Worm (Caenorhabditis elegans) whole organism, L1 larva: ENCODE measurements around the gene ptd-2.

ENCODE experiments used
- aly-2 ChIP-seq: fragments of 150-350 bp; optimal IDR thresholded peaks from 2 replicates; lab custom pipeline; 2014; ENCODE audit warnings: missing biosample characterization, missing genetic modification characterization
- dpl-1 ChIP-seq, 3 experiments: fragments of 150-350 bp in 2 of 3; sonication (generic microtip) in 1 of 3; optimal IDR thresholded peaks; 2 replicates each; lab custom pipeline; 2014 to 2017; ENCODE audit warnings: missing biosample characterization in 3 of 3, missing genetic modification characterization in 3 of 3, missing genetic modification reagents in 3 of 3
- egl-27 ChIP-seq, 2 experiments: fragments of 150-350 bp in 1 of 2; sonication (generic microtip); optimal IDR thresholded peaks; 3 replicates each; lab custom pipeline; 2017 to 2018; ENCODE audit warnings: missing biosample characterization in 2 of 2, missing genetic modification characterization in 2 of 2, missing genetic modification reagents in 2 of 2
- elt-2 ChIP-seq: sonication (generic microtip); optimal IDR thresholded peaks from 2 replicates; lab custom pipeline; 2016; ENCODE audit warnings: missing genetic modification characterization, mild to moderate bottlenecking, inconsistent platforms, missing compliant biosample characterization, missing genetic modification reagents
- elt-3 ChIP-seq, 6 experiments: fragments of 150-350 bp in 1 of 6; sonication (generic microtip); optimal IDR thresholded peaks; 2 replicates each; lab custom pipeline; 2017 to 2018; ENCODE audit warnings: missing biosample characterization in 6 of 6, missing genetic modification characterization in 6 of 6, inconsistent platforms in 1 of 6
- fkh-10 ChIP-seq: sonication (generic microtip); optimal IDR thresholded peaks from 2 replicates; lab custom pipeline; 2017; ENCODE audit warnings: missing biosample characterization, missing genetic modification reagents, missing genetic modification characterization
- lin-15B ChIP-seq: fragments of 150-350 bp; sonication (generic microtip); optimal IDR thresholded peaks from 3 replicates; lab custom pipeline; 2014; ENCODE audit warnings: missing biosample characterization, missing genetic modification characterization
- lsy-2 ChIP-seq, 2 experiments: fragments of 150-350 bp; optimal IDR thresholded peaks; 2 replicates each; lab custom pipeline; 2014; ENCODE audit warnings: missing biosample characterization in 2 of 2, missing genetic modification characterization in 2 of 2
- mdl-1 ChIP-seq, 2 experiments: fragments of 150-350 bp; optimal IDR thresholded peaks; 2 replicates each; lab custom pipeline; 2014 to 2017; ENCODE audit warnings: missing biosample characterization in 2 of 2, missing genetic modification characterization in 2 of 2, inconsistent platforms in 1 of 2
- skn-1 ChIP-seq: fragments of 150-350 bp; optimal IDR thresholded peaks from 2 replicates; lab custom pipeline; 2014; ENCODE audit warnings: missing biosample characterization, missing genetic modification characterization
- sox-4 ChIP-seq: sonication (generic microtip); optimal IDR thresholded peaks from 2 replicates; lab custom pipeline; 2016; ENCODE audit warnings: missing genetic modification characterization, missing compliant biosample characterization

ce11 chrV:9247416-9247815 is 2.6 kb upstream of the ptd-2 start:
- TF ChIP-seq elt-3 (tag; optimal IDR thresholded peaks at IDR 0.05; lab: Kevin White, UChicago) (no peak), lsy-2 (tag; optimal IDR thresholded peaks at IDR 0.05; lab: Kevin White, UChicago) (peak; percentile 8 to 20), sox-4 (tag; lab: Kevin White, UChicago) (no peak), mdl-1 (tag; optimal IDR thresholded peaks at IDR 0.05; lab: Kevin White, UChicago) (peak in 1 of 2 experiments; percentile 34), lin-15B (no peak), dpl-1 (GFP tag; optimal IDR thresholded peaks at IDR 0.05; lab: Kevin White, UChicago) (no peak), aly-2 (tag; lab: Kevin White, UChicago) (no peak), elt-2 (tag; lab: Kevin White, UChicago) (no peak), egl-27 (tag; optimal IDR thresholded peaks at IDR 0.05; lab: Kevin White, UChicago) (no peak), skn-1 (tag; lab: Kevin White, UChicago) (no peak), fkh-10 (GFP tag; lab: Kevin White, UChicago) (no peak)
